Fruit fly (Drosophila melanogaster): Measurements from ENCODE around the gene IA-2.

dm6 chr2L:974105-974504 lies 73.7 kb downstream of the IA-2 start:
- TF ChIP-seq ey (GFP tag; optimal IDR thresholded peaks at IDR 0.05): no peak
- TF ChIP-seq psq (GFP tag; optimal IDR thresholded peaks at IDR 0.05): no peak
- TF ChIP-seq pan (optimal IDR thresholded peaks at IDR 0.05): no peak
- no peak for TF ChIP-seq OdsH (GFP tag; optimal IDR thresholded peaks at IDR 0.05)
- TF ChIP-seq foxo (GFP tag; optimal IDR thresholded peaks at IDR 0.05): no peak
- TF ChIP-seq Mio (GFP tag; optimal IDR thresholded peaks at IDR 0.05): no peak
- TF ChIP-seq usp (GFP tag; optimal IDR thresholded peaks at IDR 0.05): no peak
